Fruit fly (Drosophila melanogaster) whole organism, prepupa: Measurements from ENCODE around the gene Pxt.

Experiments
- Blimp-1 ChIP-seq: fragments of 200-800 bp; sonication (Bioruptor generic); optimal IDR thresholded peaks from 3 replicates; lab custom pipeline; 2017; ENCODE audit warnings: missing biosample characterization, missing genetic modification characterization, mild to moderate bottlenecking, moderate library complexity, missing genetic modification reagents
- CG10631 ChIP-seq: fragments of 200-800 bp; sonication (Bioruptor generic); optimal IDR thresholded peaks from 2 replicates; lab custom pipeline; 2016; ENCODE audit warnings: missing biosample characterization, missing genetic modification characterization
- CG10669 ChIP-seq: fragments of 200-800 bp; sonication (Bioruptor generic); optimal IDR thresholded peaks from 3 replicates; lab custom pipeline; 2018; ENCODE audit warnings: missing biosample characterization, mild to moderate bottlenecking, missing genetic modification characterization, moderate library complexity
- CG11762 ChIP-seq: fragments of 200-800 bp; sonication (Bioruptor generic); optimal IDR thresholded peaks from 3 replicates; lab custom pipeline; 2016; ENCODE audit warnings: missing biosample characterization, missing genetic modification characterization; ENCODE audit not compliant: insufficient read depth
- CG11902 ChIP-seq: fragments of 200-800 bp; sonication (Bioruptor generic); optimal IDR thresholded peaks from 3 replicates; lab custom pipeline; 2016; ENCODE audit warnings: missing biosample characterization, missing genetic modification characterization
- CG15336 ChIP-seq: fragments of 200-800 bp; sonication (Bioruptor generic); IDR thresholded peaks from 2 replicates; pipeline ENCODE4 v1.3.6; 2022; ENCODE audit warnings: missing biosample characterization, missing genetic modification characterization
- CG1621 ChIP-seq: fragments of 200-800 bp; sonication (Bioruptor generic); optimal IDR thresholded peaks from 3 replicates; lab custom pipeline; 2018; ENCODE audit warnings: missing biosample characterization, mild to moderate bottlenecking, missing genetic modification characterization
- CG16779 ChIP-seq: fragments of 200-800 bp; sonication (Bioruptor generic); optimal IDR thresholded peaks from 3 replicates; lab custom pipeline; 2017; ENCODE audit warnings: missing biosample characterization, mild to moderate bottlenecking, missing genetic modification characterization
- CG3032 ChIP-seq: fragments of 200-800 bp; optimal IDR thresholded peaks from 2 replicates; lab custom pipeline; 2019; ENCODE audit warnings: missing biosample characterization, mild to moderate bottlenecking, missing genetic modification characterization, moderate library complexity
- CG31627 ChIP-seq: fragments of 200-800 bp; sonication (Bioruptor generic); optimal IDR thresholded peaks from 3 replicates; lab custom pipeline; 2016; ENCODE audit warnings: missing biosample characterization, missing genetic modification characterization
- CG32006 ChIP-seq: fragments of 200-800 bp; sonication (Bioruptor generic); optimal IDR thresholded peaks from 3 replicates; lab custom pipeline; 2017; ENCODE audit warnings: missing biosample characterization, mild to moderate bottlenecking, missing genetic modification characterization
- CG3919 ChIP-seq: fragments of 200-800 bp; sonication (Bioruptor generic); optimal IDR thresholded peaks from 3 replicates; lab custom pipeline; 2016; ENCODE audit warnings: missing biosample characterization, missing genetic modification characterization
- CG4318 ChIP-seq: fragments of 200-800 bp; sonication (Bioruptor generic); optimal IDR thresholded peaks from 3 replicates; lab custom pipeline; 2017; ENCODE audit warnings: missing biosample characterization, mild to moderate bottlenecking, missing genetic modification characterization
- CG6163 ChIP-seq: fragments of 200-800 bp; sonication (Bioruptor generic); IDR thresholded peaks from 3 replicates; pipeline ENCODE4 v1.3.6; 2022; ENCODE audit warnings: missing biosample characterization, missing genetic modification characterization
- CG6276 ChIP-seq: fragments of 200-800 bp; sonication (Bioruptor generic); optimal IDR thresholded peaks from 2 replicates; lab custom pipeline; 2017; ENCODE audit warnings: missing biosample characterization, mild to moderate bottlenecking, missing genetic modification characterization
- CG6792 ChIP-seq: fragments of 200-800 bp; sonication (Bioruptor generic); optimal IDR thresholded peaks from 3 replicates; lab custom pipeline; 2016; ENCODE audit warnings: missing biosample characterization, missing genetic modification characterization
- CG6808 ChIP-seq: fragments of 200-800 bp; sonication (Bioruptor generic); optimal IDR thresholded peaks from 3 replicates; lab custom pipeline; 2017; ENCODE audit warnings: missing biosample characterization, missing genetic modification characterization, mild to moderate bottlenecking, moderate library complexity, missing genetic modification reagents
- CG6854 ChIP-seq: fragments of 200-800 bp; sonication (Bioruptor generic); optimal IDR thresholded peaks from 2 replicates; lab custom pipeline; 2017; ENCODE audit warnings: missing biosample characterization, mild to moderate bottlenecking, missing genetic modification characterization
- CG7368 ChIP-seq: fragments of 200-800 bp; sonication (Bioruptor generic); optimal IDR thresholded peaks from 3 replicates; lab custom pipeline; 2016; ENCODE audit warnings: missing biosample characterization, missing genetic modification characterization
- CG8319 ChIP-seq: fragments of 200-800 bp; sonication (Bioruptor generic); optimal IDR thresholded peaks from 3 replicates; lab custom pipeline; 2016; ENCODE audit warnings: missing biosample characterization, missing genetic modification characterization
- CG8632 ChIP-seq: fragments of 200-800 bp; sonication (Bioruptor generic); optimal IDR thresholded peaks from 3 replicates; lab custom pipeline; 2016; ENCODE audit warnings: missing biosample characterization, missing genetic modification characterization
- CG9139 ChIP-seq: fragments of 200-800 bp; sonication (Bioruptor generic); optimal IDR thresholded peaks from 3 replicates; lab custom pipeline; 2017; ENCODE audit warnings: missing biosample characterization, mild to moderate bottlenecking, missing genetic modification characterization
- Eip78C ChIP-seq: fragments of 200-800 bp; sonication (Bioruptor generic); peaks from one replicate; lab custom pipeline; 2016; ENCODE audit warnings: missing biosample characterization, missing genetic modification characterization
- Eip93F ChIP-seq: fragments of 200-800 bp; sonication (Bioruptor generic); optimal IDR thresholded peaks from 2 replicates; lab custom pipeline; 2016; ENCODE audit warnings: missing biosample characterization, mild to moderate bottlenecking, missing genetic modification characterization
- Ets21C ChIP-seq: fragments of 200-800 bp; sonication (Bioruptor generic); optimal IDR thresholded peaks from 3 replicates; lab custom pipeline; 2016; ENCODE audit warnings: missing biosample characterization, missing genetic modification characterization
- Ets96B ChIP-seq: fragments of 200-800 bp; optimal IDR thresholded peaks from 2 replicates; lab custom pipeline; 2019; ENCODE audit warnings: missing biosample characterization, mild to moderate bottlenecking, missing genetic modification characterization, moderate library complexity
- Gug ChIP-seq: fragments of 200-800 bp; sonication (Bioruptor generic); IDR thresholded peaks from 2 replicates; pipeline ENCODE4 v1.3.6; 2022; ENCODE audit warnings: missing biosample characterization, missing genetic modification characterization
- Hr38 ChIP-seq: sonication (Bioruptor generic); optimal IDR thresholded peaks from 2 replicates; lab custom pipeline; 2016; ENCODE audit warnings: missing biosample characterization, missing genetic modification characterization
- Hr39 ChIP-seq: fragments of 200-800 bp; sonication (Bioruptor generic); optimal IDR thresholded peaks from 2 replicates; lab custom pipeline; 2016; ENCODE audit warnings: missing biosample characterization, missing genetic modification characterization
- Met ChIP-seq: fragments of 200-800 bp; sonication (Bioruptor generic); optimal IDR thresholded peaks from 3 replicates; lab custom pipeline; 2016; ENCODE audit warnings: missing biosample characterization, missing genetic modification characterization
- OdsH ChIP-seq: fragments of 200-800 bp; sonication (Bioruptor generic); optimal IDR thresholded peaks from 3 replicates; lab custom pipeline; 2016; ENCODE audit warnings: missing biosample characterization, missing genetic modification characterization
- Sox102F ChIP-seq: fragments of 200-800 bp; sonication (Bioruptor generic); optimal IDR thresholded peaks from 2 replicates; lab custom pipeline; 2016; ENCODE audit warnings: missing biosample characterization, mild to moderate bottlenecking, missing genetic modification characterization
- Sox14 ChIP-seq: fragments of 200-800 bp; sonication (Bioruptor generic); optimal IDR thresholded peaks from 3 replicates; lab custom pipeline; 2016; ENCODE audit warnings: missing biosample characterization, missing genetic modification characterization
- achi ChIP-seq: fragments of 200-800 bp; sonication (Bioruptor generic); optimal IDR thresholded peaks from 3 replicates; lab custom pipeline; 2016; ENCODE audit warnings: missing biosample characterization, missing genetic modification characterization
- acj6 ChIP-seq: fragments of 200-800 bp; sonication (Bioruptor generic); optimal IDR thresholded peaks from 3 replicates; lab custom pipeline; 2016; ENCODE audit warnings: missing biosample characterization, missing genetic modification characterization
- cyc ChIP-seq: fragments of 200-800 bp; sonication (Bioruptor generic); optimal IDR thresholded peaks from 3 replicates; lab custom pipeline; 2016; ENCODE audit warnings: missing biosample characterization, missing genetic modification characterization
- dac ChIP-seq: fragments of 200-800 bp; sonication (Bioruptor generic); optimal IDR thresholded peaks from 2 replicates; lab custom pipeline; 2017; ENCODE audit warnings: missing biosample characterization, mild to moderate bottlenecking, missing genetic modification characterization
- dsx ChIP-seq: fragments of 200-800 bp; optimal IDR thresholded peaks from 3 replicates; lab custom pipeline; 2019; ENCODE audit warnings: missing biosample characterization, mild to moderate bottlenecking, missing genetic modification characterization, moderate library complexity; ENCODE audit not compliant: poor library complexity, severe bottlenecking
- eg ChIP-seq: fragments of 200-800 bp; sonication (Bioruptor generic); IDR thresholded peaks from 3 replicates; pipeline ENCODE4 v1.3.6; 2022; ENCODE audit warnings: missing biosample characterization, missing genetic modification characterization
- esn ChIP-seq: fragments of 200-800 bp; sonication (Bioruptor generic); optimal IDR thresholded peaks from 2 replicates; lab custom pipeline; 2016; ENCODE audit warnings: missing biosample characterization, mild to moderate bottlenecking, missing genetic modification characterization, moderate library complexity
- fd85E ChIP-seq: fragments of 200-800 bp; sonication (Bioruptor generic); optimal IDR thresholded peaks from 3 replicates; lab custom pipeline; 2016; ENCODE audit warnings: missing biosample characterization, missing genetic modification characterization
- fkh ChIP-seq: fragments of 200-800 bp; sonication (Bioruptor generic); optimal IDR thresholded peaks from 3 replicates; lab custom pipeline; 2017; ENCODE audit warnings: missing biosample characterization, mild to moderate bottlenecking, missing genetic modification characterization, moderate library complexity
- lz ChIP-seq: fragments of 200-800 bp; sonication (Bioruptor generic); optimal IDR thresholded peaks from 3 replicates; lab custom pipeline; 2016; ENCODE audit warnings: missing biosample characterization, missing genetic modification characterization
- pdm3 ChIP-seq: fragments of 200-800 bp; sonication (Bioruptor generic); optimal IDR thresholded peaks from 3 replicates; lab custom pipeline; 2016; ENCODE audit warnings: missing biosample characterization, missing genetic modification characterization
- salr ChIP-seq, 2 experiments: fragments of 200-800 bp; sonication (Bioruptor generic); optimal IDR thresholded peaks; 3 replicates each; lab custom pipeline; 2016 to 2018; ENCODE audit warnings: missing biosample characterization in 2 of 2, missing genetic modification characterization in 2 of 2, mild to moderate bottlenecking in 1 of 2
- spab ChIP-seq: fragments of 200-800 bp; sonication (Bioruptor generic); optimal IDR thresholded peaks from 2 replicates; lab custom pipeline; 2017; ENCODE audit warnings: missing biosample characterization, mild to moderate bottlenecking, missing genetic modification characterization, missing genetic modification reagents
- ss ChIP-seq, 2 experiments: fragments of 200-800 bp; sonication (Bioruptor generic); optimal IDR thresholded peaks; 2 replicates in 1 of 2; 3 replicates in 1 of 2; lab custom pipeline; 2017 to 2018; ENCODE audit warnings: mild to moderate bottlenecking in 2 of 2, missing biosample characterization in 2 of 2, missing genetic modification characterization in 2 of 2, moderate library complexity in 1 of 2
- svp ChIP-seq: fragments of 200-800 bp; sonication (Bioruptor generic); peaks from one replicate; lab custom pipeline; 2016; ENCODE audit warnings: missing biosample characterization, missing genetic modification characterization
- topi ChIP-seq: fragments of 200-800 bp; sonication (Bioruptor generic); optimal IDR thresholded peaks from 3 replicates; lab custom pipeline; 2016; ENCODE audit warnings: missing biosample characterization, missing genetic modification characterization
- vri ChIP-seq: fragments of 200-800 bp; sonication (Bioruptor generic); optimal IDR thresholded peaks from 3 replicates; lab custom pipeline; 2016; ENCODE audit warnings: missing biosample characterization, mild to moderate bottlenecking, missing genetic modification characterization

Pxt gene

DNA sequence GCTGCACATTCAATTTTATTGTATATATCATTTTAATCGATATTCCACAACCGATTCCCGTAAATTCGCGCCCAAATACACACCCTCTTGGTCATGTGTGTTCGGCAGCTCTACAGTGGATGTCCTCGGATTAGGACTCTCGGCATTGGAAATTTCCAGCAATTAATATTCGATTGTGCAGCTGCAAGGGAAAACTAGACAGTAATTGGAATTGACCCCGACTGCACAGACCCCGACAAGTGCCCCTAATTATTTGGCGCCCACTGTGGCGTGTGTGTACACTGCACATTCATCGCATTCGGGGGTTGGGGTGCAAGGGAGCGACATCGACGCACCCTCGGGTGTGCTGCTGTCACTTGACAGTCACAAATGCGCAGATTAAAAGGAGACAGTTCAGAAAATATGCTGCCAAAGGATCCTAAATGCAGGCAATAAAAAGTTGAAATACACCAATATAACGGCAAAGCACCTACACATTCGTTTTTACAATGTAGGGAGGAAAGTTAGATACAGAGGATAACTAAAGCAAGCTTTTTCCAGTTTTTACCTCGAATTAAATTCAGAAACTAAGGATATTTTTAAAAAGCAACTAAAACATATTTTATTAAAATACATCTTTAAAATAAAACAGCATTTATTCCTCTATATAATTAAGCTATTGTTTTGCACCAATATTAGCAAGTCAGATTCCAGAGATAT lies 10.3 kb upstream of the Pxt start:
- TF ChIP-seq dsx (GFP tag; lab: Kevin White, UChicago) (no peak), acj6 (no peak), Eip93F (GFP tag; lab: Kevin White, UChicago) (no peak), pdm3 (GFP tag; lab: Kevin White, UChicago) (peak; percentile 34), ss (GFP tag; optimal IDR thresholded peaks at IDR 0.05; lab: Kevin White, UChicago) (no peak), CG10669 (GFP tag; lab: Kevin White, UChicago) (peak; percentile 4), CG6276 (GFP tag; lab: Kevin White, UChicago) (no peak), Met (peak; percentile 24), eg (GFP tag; lab: Robert Waterston, UW) (peak; percentile 17; the same call in 1 of the 3 replicates), CG10631 (GFP tag; lab: Kevin White, UChicago) (no peak), CG6854 (GFP tag; lab: Kevin White, UChicago) (no peak), CG31627 (GFP tag; lab: Kevin White, UChicago) (peak; percentile 52), CG9139 (GFP tag; lab: Kevin White, UChicago) (no peak), CG6163 (peak; percentile 62; the same call in 2 of the 3 replicates), achi (no peak), cyc (GFP tag; lab: Kevin White, UChicago) (peak; percentile 5), topi (GFP tag; lab: Kevin White, UChicago) (peak; percentile 20), fkh (GFP tag; lab: Kevin White, UChicago) (no peak), salr (GFP tag; optimal IDR thresholded peaks at IDR 0.05; lab: Kevin White, UChicago) (peak in 1 of 2 experiments; percentile 18), CG8319 (no peak), CG8632 (GFP tag; lab: Kevin White, UChicago) (no peak), Hr38 (GFP tag; lab: Kevin White, UChicago) (no peak), lz (GFP tag; lab: Kevin White, UChicago) (peak; percentile 21), vri (GFP tag; lab: Kevin White, UChicago) (no peak), OdsH (GFP tag; lab: Kevin White, UChicago) (no peak), CG7368 (GFP tag; lab: Kevin White, UChicago) (no peak), CG6792 (no peak), Eip78C (GFP tag; lab: Kevin White, UChicago) (peak; percentile 65), CG4318 (GFP tag; lab: Kevin White, UChicago) (no peak), CG3919 (GFP tag; lab: Kevin White, UChicago) (peak; percentile 8), CG16779 (no peak), CG11762 (GFP tag; lab: Kevin White, UChicago) (no peak), CG11902 (GFP tag; lab: Kevin White, UChicago) (no peak), fd85E (GFP tag; lab: Kevin White, UChicago) (no peak), CG3032 (tag; lab: Kevin White, UChicago) (no peak), svp (GFP tag; lab: Kevin White, UChicago) (peak; percentile 71), CG15336 (no peak), CG6808 (no peak), Ets21C (GFP tag; lab: Kevin White, UChicago) (peak; percentile 4), Ets96B (peak; percentile 18), esn (GFP tag; lab: Kevin White, UChicago) (peak; percentile 35), Sox102F (GFP tag; lab: Kevin White, UChicago) (peak; percentile 13), spab (GFP tag; lab: Kevin White, UChicago) (no peak), Blimp-1 (GFP tag; lab: Kevin White, UChicago) (no peak), Gug (peak; percentile 17; the same call in 1 of the 2 replicates), Hr39 (GFP tag; lab: Kevin White, UChicago) (peak; percentile 26), CG32006 (peak; percentile 8), dac (GFP tag; lab: Kevin White, UChicago) (no peak), Sox14 (peak; percentile 29), CG1621 (tag; lab: Kevin White, UChicago) (peak; percentile 4)
- TF ChIP-seq, all 60 proteins: peak for 22
